Worm (Caenorhabditis elegans) whole organism, L4 larva: ENCODE results near the gene picd-1.
A peak's percentile ranks its signal among the peaks of the same experiment; 100 is the strongest.

ENCODE experiments used
- F10B5.3 ChIP-seq: sonication (generic microtip); optimal IDR thresholded peaks from 2 replicates; lab custom pipeline; 2016; ENCODE audit warnings: mild to moderate bottlenecking, missing genetic modification characterization, missing compliant biosample characterization
- F44E2.7 ChIP-seq: fragments of 200-800 bp; sonication (Bioruptor generic); IDR thresholded peaks from 2 replicates; pipeline ENCODE4 v2.1.2; 2022; ENCODE audit warnings: missing genetic modification characterization, missing compliant biosample characterization
- F49E8.2 ChIP-seq: sonication (generic microtip); optimal IDR thresholded peaks from 2 replicates; lab custom pipeline; 2016; ENCODE audit warnings: missing compliant biosample characterization, mild to moderate bottlenecking, missing genetic modification characterization, borderline replicate concordance
- R02D3.7 ChIP-seq: fragments of 150-350 bp; sonication (generic microtip); optimal IDR thresholded peaks from 3 replicates; lab custom pipeline; 2014; ENCODE audit warnings: missing biosample characterization, missing genetic modification characterization
- T20F7.1 ChIP-seq: fragments of 200-800 bp; sonication (Bioruptor generic); optimal IDR thresholded peaks from 2 replicates; lab custom pipeline; 2018; ENCODE audit warnings: mild to moderate bottlenecking, missing genetic modification characterization, missing compliant biosample characterization
- Y105C5A.15 ChIP-seq: fragments of 200-800 bp; sonication (Bioruptor generic); IDR thresholded peaks from 2 replicates; pipeline ENCODE4 v1.3.6; 2022; ENCODE audit warnings: missing genetic modification characterization, missing compliant biosample characterization
- Y48G9A.11 ChIP-seq: fragments of 200-800 bp; sonication (Bioruptor generic); IDR thresholded peaks from 2 replicates; pipeline ENCODE4 v1.3.6; 2022; ENCODE audit warnings: missing genetic modification reagents, missing genetic modification characterization, missing compliant biosample characterization
- ZK337.2 ChIP-seq: fragments of 200-800 bp; sonication (Bioruptor generic); IDR thresholded peaks from 2 replicates; pipeline ENCODE4 v1.3.6; 2022; ENCODE audit warnings: missing genetic modification reagents, missing genetic modification characterization, missing compliant biosample characterization
- ama-1 ChIP-seq: fragments of 150-350 bp; optimal IDR thresholded peaks from 2 replicates; lab custom pipeline; 2014; ENCODE audit warnings: inconsistent platforms, mixed read lengths
- arid-1 ChIP-seq: fragments of 200-800 bp; sonication (Bioruptor generic); conservative IDR thresholded peaks from 2 replicates; pipeline ENCODE4 v1.3.6; 2022; ENCODE audit warnings: missing genetic modification reagents, missing genetic modification characterization, missing compliant biosample characterization
- ceh-20 ChIP-seq: fragments of 200-800 bp; sonication (Bioruptor generic); IDR thresholded peaks from 2 replicates; pipeline ENCODE4 v1.3.6; 2022; ENCODE audit warnings: missing genetic modification reagents, missing genetic modification characterization, missing compliant biosample characterization
- ceh-82 ChIP-seq: sonication (generic microtip); optimal IDR thresholded peaks from 2 replicates; lab custom pipeline; 2017; ENCODE audit warnings: missing biosample characterization, missing genetic modification characterization
- ctbp-1 ChIP-seq: fragments of 200-800 bp; sonication (Bioruptor generic); IDR thresholded peaks from 2 replicates; pipeline ENCODE4 v1.3.6; 2022; ENCODE audit warnings: missing genetic modification reagents, missing genetic modification characterization, missing compliant biosample characterization
- daf-16 ChIP-seq, 3 experiments: sonication (generic microtip); optimal IDR thresholded peaks; 2 replicates each; lab custom pipeline; 2016 to 2017; ENCODE audit warnings: missing genetic modification characterization in 3 of 3, missing genetic modification reagents in 3 of 3, mild to moderate bottlenecking in 2 of 3, missing compliant biosample characterization in 2 of 3, missing biosample characterization in 1 of 3, moderate library complexity in 1 of 3
- dmd-6 ChIP-seq: fragments of 200-800 bp; sonication (Bioruptor generic); IDR thresholded peaks from 2 replicates; pipeline ENCODE4 v1.3.6; 2022; ENCODE audit warnings: missing genetic modification reagents, missing genetic modification characterization, missing compliant biosample characterization
- dmd-8 ChIP-seq: fragments of 200-800 bp; sonication (Bioruptor generic); IDR thresholded peaks from 2 replicates; pipeline ENCODE4 v1.3.6; 2022; ENCODE audit warnings: missing genetic modification characterization, missing compliant biosample characterization
- hlh-30 ChIP-seq: sonication (generic microtip); optimal IDR thresholded peaks from 2 replicates; lab custom pipeline; 2017; ENCODE audit warnings: antibody characterized with exemption, mild to moderate bottlenecking, missing genetic modification characterization, missing compliant biosample characterization; ENCODE audit not compliant: insufficient read depth
- jun-1 ChIP-seq: fragments of 150-350 bp; optimal IDR thresholded peaks from 2 replicates; lab custom pipeline; 2014; ENCODE audit warnings: missing biosample characterization, missing genetic modification reagents, missing genetic modification characterization
- lim-7 ChIP-seq: fragments of 200-800 bp; sonication (Bioruptor generic); IDR thresholded peaks from 2 replicates; pipeline ENCODE4 v1.3.6; 2022; ENCODE audit warnings: missing genetic modification characterization, missing compliant biosample characterization
- lin-1 ChIP-seq: fragments of 200-800 bp; sonication (Bioruptor generic); IDR thresholded peaks from 2 replicates; pipeline ENCODE4 v1.3.6; 2022; ENCODE audit warnings: missing genetic modification reagents, missing genetic modification characterization, missing compliant biosample characterization
- lin-13 ChIP-seq: fragments of 150-350 bp; optimal IDR thresholded peaks from 2 replicates; lab custom pipeline; 2014; ENCODE audit warnings: missing biosample characterization, missing genetic modification reagents, missing genetic modification characterization
- lin-38 ChIP-seq: fragments of 200-800 bp; sonication (Bioruptor generic); IDR thresholded peaks from 2 replicates; pipeline ENCODE4 v1.3.6; 2022; ENCODE audit warnings: missing genetic modification reagents, missing genetic modification characterization, missing compliant biosample characterization
- lin-39 ChIP-seq: fragments of 150-350 bp; optimal IDR thresholded peaks from 2 replicates; lab custom pipeline; 2014; ENCODE audit warnings: missing biosample characterization, missing genetic modification reagents, missing genetic modification characterization
- madf-5 ChIP-seq, 2 experiments: fragments of 200-800 bp; sonication (Bioruptor generic); IDR thresholded peaks; 2 replicates each; pipeline ENCODE4 v1.3.6; 2022; ENCODE audit warnings: missing compliant biosample characterization in 2 of 2, missing genetic modification characterization in 2 of 2
- madf-9 ChIP-seq: fragments of 200-800 bp; sonication (Bioruptor generic); conservative IDR thresholded peaks from 2 replicates; pipeline ENCODE4 v1.3.6; 2022; ENCODE audit warnings: missing genetic modification reagents, missing genetic modification characterization, missing compliant biosample characterization
- mes-2 ChIP-seq: sonication (generic microtip); optimal IDR thresholded peaks from 2 replicates; lab custom pipeline; 2016; ENCODE audit warnings: missing genotype, mild to moderate bottlenecking, missing genetic modification characterization, missing compliant biosample characterization; ENCODE audit not compliant: poor library complexity, severe bottlenecking
- mxl-3 ChIP-seq: fragments of 200-800 bp; sonication (Bioruptor generic); optimal IDR thresholded peaks from 2 replicates; lab custom pipeline; 2018; ENCODE audit warnings: mild to moderate bottlenecking, missing genetic modification characterization, missing compliant biosample characterization
- nhr-102 ChIP-seq: sonication (generic microtip); optimal IDR thresholded peaks from 2 replicates; lab custom pipeline; 2016; ENCODE audit warnings: mild to moderate bottlenecking, missing genetic modification characterization, moderate library complexity, missing compliant biosample characterization
- nhr-237 ChIP-seq: sonication (generic microtip); optimal IDR thresholded peaks from 2 replicates; lab custom pipeline; 2017; ENCODE audit warnings: missing biosample characterization, missing genetic modification characterization
- nhr-25 ChIP-seq: sonication (generic microtip); optimal IDR thresholded peaks from 2 replicates; lab custom pipeline; 2017; ENCODE audit warnings: missing genetic modification characterization, mild to moderate bottlenecking, missing compliant biosample characterization, antibody characterized with exemption, moderate library complexity, borderline replicate concordance; ENCODE audit not compliant: insufficient read depth
- nhr-6 ChIP-seq: fragments of 150-350 bp; optimal IDR thresholded peaks from 2 replicates; lab custom pipeline; 2014; ENCODE audit warnings: missing biosample characterization, missing genetic modification characterization
- php-3 ChIP-seq: fragments of 200-800 bp; sonication (Bioruptor generic); IDR thresholded peaks from 2 replicates; pipeline ENCODE4 v1.3.6; 2022; ENCODE audit warnings: missing genetic modification reagents, missing genetic modification characterization, missing compliant biosample characterization
- pqm-1 ChIP-seq: sonication (generic microtip); optimal IDR thresholded peaks from 2 replicates; lab custom pipeline; 2017; ENCODE audit warnings: missing biosample characterization, missing genetic modification characterization
- saeg-2 ChIP-seq: fragments of 200-800 bp; sonication (Bioruptor generic); IDR thresholded peaks from 2 replicates; pipeline ENCODE4 v1.3.6; 2022; ENCODE audit warnings: missing genetic modification reagents, missing genetic modification characterization, missing compliant biosample characterization
- sdz-12 ChIP-seq: fragments of 200-800 bp; sonication (Bioruptor generic); optimal IDR thresholded peaks from 2 replicates; lab custom pipeline; 2018; ENCODE audit warnings: mild to moderate bottlenecking, missing genetic modification characterization, missing compliant biosample characterization
- set-16 ChIP-seq: fragments of 200-800 bp; sonication (Bioruptor generic); IDR thresholded peaks from 2 replicates; pipeline ENCODE4 v1.3.6; 2022; ENCODE audit warnings: missing genetic modification reagents, missing genetic modification characterization, missing compliant biosample characterization
- skn-1 ChIP-seq: fragments of 150-350 bp; optimal IDR thresholded peaks from 2 replicates; lab custom pipeline; 2014; ENCODE audit warnings: missing biosample characterization, missing genetic modification characterization
- snpc-1.2 ChIP-seq: fragments of 200-800 bp; sonication (Bioruptor generic); IDR thresholded peaks from 2 replicates; pipeline ENCODE4 v1.3.6; 2022; ENCODE audit warnings: missing genetic modification reagents, missing genetic modification characterization, missing compliant biosample characterization
- spr-1 ChIP-seq: sonication (generic microtip); optimal IDR thresholded peaks from 2 replicates; lab custom pipeline; 2016; ENCODE audit warnings: mild to moderate bottlenecking, missing genetic modification characterization, missing compliant biosample characterization
- spr-3 ChIP-seq: fragments of 200-800 bp; sonication (Bioruptor generic); optimal IDR thresholded peaks from 2 replicates; lab custom pipeline; 2018; ENCODE audit warnings: mild to moderate bottlenecking, missing genetic modification characterization, missing compliant biosample characterization
- unc-62 ChIP-seq, 3 experiments: fragments of 150-350 bp in 1 of 3; sonication (generic microtip); optimal IDR thresholded peaks in 2 of 3; peaks in 1 of 3; 1 replicate in 1 of 3; 2 replicates in 2 of 3; lab custom pipeline; 2014 to 2017; ENCODE audit warnings: missing biosample characterization in 3 of 3, missing genetic modification characterization in 3 of 3, missing genetic modification reagents in 3 of 3, missing genotype in 1 of 3
- zag-1 ChIP-seq: fragments of 150-350 bp; optimal IDR thresholded peaks from 2 replicates; lab custom pipeline; 2014; ENCODE audit warnings: missing biosample characterization, missing genetic modification characterization
- zfp-2 ChIP-seq: sonication (generic microtip); optimal IDR thresholded peaks from 2 replicates; lab custom pipeline; 2016; ENCODE audit warnings: mild to moderate bottlenecking, missing genetic modification characterization, missing compliant biosample characterization
- zfp-3 ChIP-seq: fragments of 200-800 bp; sonication (Bioruptor generic); conservative IDR thresholded peaks from 2 replicates; pipeline ENCODE4 v1.3.6; 2022; ENCODE audit warnings: missing genetic modification reagents, missing genetic modification characterization, missing compliant biosample characterization
- zip-11 ChIP-seq: fragments of 200-800 bp; sonication (Bioruptor generic); IDR thresholded peaks from 2 replicates; pipeline ENCODE4 v1.3.6; 2022; ENCODE audit warnings: missing genetic modification characterization, missing compliant biosample characterization
- ztf-11 ChIP-seq: fragments of 150-350 bp; optimal IDR thresholded peaks from 2 replicates; lab custom pipeline; 2014; ENCODE audit warnings: missing biosample characterization, missing genetic modification characterization
- ztf-7 ChIP-seq: fragments of 150-350 bp; optimal IDR thresholded peaks from 2 replicates; lab custom pipeline; 2014; ENCODE audit warnings: missing biosample characterization, missing genetic modification characterization

picd-1 gene

ce11 chrV:102165-102564, 2.5 kb upstream of the picd-1 start:
- TF ChIP-seq mes-2 = peak; percentile 3
- TF ChIP-seq T20F7.1 (GFP tag; lab: Kevin White, UChicago) = no peak

- no peak for TF ChIP-seq php-3 (GFP tag; lab: Robert Waterston, UW)
- no peak for TF ChIP-seq zfp-2 (tag; lab: Kevin White, UChicago)
- peak; percentile 86; the same call in 1 of the 2 replicates for TF ChIP-seq Y48G9A.11 (GFP tag; lab: Robert Waterston, UW)
- no peak for TF ChIP-seq ztf-7 (tag; lab: Kevin White, UChicago)
- TF ChIP-seq sdz-12 (GFP tag; lab: Kevin White, UChicago) = no peak
- TF ChIP-seq ceh-20 (GFP tag; lab: Robert Waterston, UW) = no peak
- TF ChIP-seq hlh-30 (tag; lab: Kevin White, UChicago) = no peak
- TF ChIP-seq lin-38 (GFP tag; lab: Robert Waterston, UW) = peak; percentile 65
- no peak for TF ChIP-seq zag-1 (tag; lab: Kevin White, UChicago)
- peak in 1 of 2 experiments; percentile 56; a peak in 1 of 4 replicates for TF ChIP-seq madf-5 (GFP tag; IDR thresholded peaks at IDR 0.05; lab: Robert Waterston, UW)
- TF ChIP-seq nhr-102 = no peak
- TF ChIP-seq jun-1 (tag; lab: Kevin White, UChicago) = no peak
- TF ChIP-seq mxl-3 (GFP tag; lab: Kevin White, UChicago) = no peak
- TF ChIP-seq dmd-6 = no peak
- TF ChIP-seq mes-2 = no peak
- TF ChIP-seq ctbp-1 (GFP tag; lab: Robert Waterston, UW) = 0 out of 2 replicates have a peak, but pooled peaks have one; percentile 35
- peak; percentile 79 for TF ChIP-seq snpc-1.2 (GFP tag; lab: Robert Waterston, UW)
- TF ChIP-seq pqm-1 (tag; lab: Kevin White, UChicago) = no peak
- TF ChIP-seq spr-1 (tag; lab: Kevin White, UChicago) = no peak
- peak in 1 of 2 experiments; percentile 7 for TF ChIP-seq daf-16 (GFP tag; optimal IDR thresholded peaks at IDR 0.05; lab: Kevin White, UChicago)
- TF ChIP-seq daf-16 (tag; optimal IDR thresholded peaks at IDR 0.05; lab: Kevin White, UChicago) = no peak
- no peak for TF ChIP-seq zfp-3
- TF ChIP-seq madf-9 (GFP tag; lab: Robert Waterston, UW) = no peak
- TF ChIP-seq Y105C5A.15 (GFP tag; lab: Robert Waterston, UW) = no peak
- no peak for TF ChIP-seq saeg-2 (GFP tag; lab: Robert Waterston, UW)
- peak; percentile 80 for TF ChIP-seq arid-1
- TF ChIP-seq F44E2.7 (GFP tag; lab: Robert Waterston, UW) = no peak
- TF ChIP-seq nhr-25 (tag; lab: Kevin White, UChicago) = no peak
- TF ChIP-seq R02D3.7 (tag; lab: Kevin White, UChicago) = no peak
- TF ChIP-seq ZK337.2 (GFP tag; lab: Robert Waterston, UW) = 0 out of 2 replicates have a peak, but pooled peaks have one; percentile 29
- TF ChIP-seq ztf-11 (tag; lab: Kevin White, UChicago) = no peak
- TF ChIP-seq lin-13 (GFP tag; lab: Kevin White, UChicago) = no peak
- TF ChIP-seq unc-62 (GFP tag; optimal IDR thresholded peaks at IDR 0.05 in 1 of 2; lab: Kevin White, UChicago) = no peak
- TF ChIP-seq unc-62 (tag; optimal IDR thresholded peaks at IDR 0.05; lab: Kevin White, UChicago) = no peak
- peak; percentile 92 for TF ChIP-seq F49E8.2 (tag; lab: Kevin White, UChicago)
- TF ChIP-seq ama-1 = peak; percentile 44
- no peak for TF ChIP-seq ceh-82
- TF ChIP-seq lim-7 (GFP tag; lab: Robert Waterston, UW) = 0 out of 2 replicates have a peak, but pooled peaks have one; percentile 14
- peak; percentile 25 for TF ChIP-seq spr-3
- TF ChIP-seq zip-11 (GFP tag; lab: Robert Waterston, UW) = no peak
- no peak for TF ChIP-seq F10B5.3
- no peak for TF ChIP-seq nhr-6 (tag; lab: Kevin White, UChicago)
- TF ChIP-seq dmd-8 = peak; percentile 65; the same call in 1 of the 2 replicates
- no peak for TF ChIP-seq lin-39 (tag; lab: Kevin White, UChicago)
- TF ChIP-seq skn-1 (tag; lab: Kevin White, UChicago) = no peak
- 0 out of 2 replicates have a peak, but pooled peaks have one; percentile 19 for TF ChIP-seq set-16 (GFP tag; lab: Robert Waterston, UW)
- peak; percentile 60 for TF ChIP-seq lin-1 (GFP tag; lab: Robert Waterston, UW)
- TF ChIP-seq nhr-237 (tag; lab: Kevin White, UChicago) = no peak
Measured at ce11 chrV:103043-103702, 1.5 kb upstream of the picd-1 start.
